Worm (Caenorhabditis elegans) whole organism, young adult: ENCODE data around the gene F36G3.1.

Source experiments
- C06A6.2 ChIP-seq: fragments of 200-800 bp; sonication (Bioruptor generic); conservative IDR thresholded peaks from 2 replicates; pipeline ENCODE4 v1.3.6; 2022; ENCODE audit warnings: missing genetic modification characterization, missing compliant biosample characterization
- F10E7.11 ChIP-seq: sonication (generic microtip); optimal IDR thresholded peaks from 2 replicates; lab custom pipeline; 2017; ENCODE audit warnings: mild to moderate bottlenecking, missing genetic modification characterization, moderate library complexity, missing compliant biosample characterization
- F23B12.7 ChIP-seq: sonication (generic microtip); optimal IDR thresholded peaks from 2 replicates; lab custom pipeline; 2017; ENCODE audit warnings: missing genetic modification characterization, mild to moderate bottlenecking, missing compliant biosample characterization, antibody characterized with exemption, moderate library complexity; ENCODE audit not compliant: insufficient read depth
- F33H1.4 ChIP-seq: fragments of 200-800 bp; sonication (Bioruptor generic); IDR thresholded peaks from 2 replicates; pipeline ENCODE4 v1.3.6; 2022; ENCODE audit warnings: missing genetic modification reagents, missing genetic modification characterization, missing compliant biosample characterization
- F57C9.4 ChIP-seq: sonication (generic microtip); optimal IDR thresholded peaks from 2 replicates; lab custom pipeline; 2017; ENCODE audit warnings: mild to moderate bottlenecking, missing genetic modification characterization, missing compliant biosample characterization
- K12H6.12 ChIP-seq: fragments of 200-800 bp; sonication (Bioruptor generic); optimal IDR thresholded peaks from 2 replicates; lab custom pipeline; 2018; ENCODE audit warnings: mild to moderate bottlenecking, missing genetic modification characterization, missing compliant biosample characterization
- Y53F4B.3 ChIP-seq: fragments of 200-800 bp; sonication (Bioruptor generic); IDR thresholded peaks from 2 replicates; pipeline ENCODE4 v1.3.6; 2022; ENCODE audit warnings: missing genetic modification reagents, missing genetic modification characterization, missing compliant biosample characterization
- Y56A3A.18 ChIP-seq: fragments of 200-800 bp; sonication (Bioruptor generic); IDR thresholded peaks from 2 replicates; pipeline ENCODE4 v1.3.6; 2022; ENCODE audit warnings: missing genetic modification reagents, missing genetic modification characterization, missing compliant biosample characterization
- Y95B8A.8 ChIP-seq: fragments of 200-800 bp; sonication (Bioruptor generic); IDR thresholded peaks from 2 replicates; pipeline ENCODE4 v1.3.6; 2022; ENCODE audit warnings: missing genetic modification reagents, missing genetic modification characterization, missing compliant biosample characterization
- ZK185.1 ChIP-seq: sonication (generic microtip); optimal IDR thresholded peaks from 2 replicates; lab custom pipeline; 2016; ENCODE audit warnings: mild to moderate bottlenecking, missing genetic modification characterization, missing compliant biosample characterization; ENCODE audit not compliant: poor library complexity, severe bottlenecking
- akir-1 ChIP-seq: fragments of 200-800 bp; sonication (Bioruptor generic); optimal IDR thresholded peaks from 2 replicates; lab custom pipeline; 2018; ENCODE audit warnings: mild to moderate bottlenecking, missing genetic modification characterization, moderate library complexity, missing compliant biosample characterization
- attf-5 ChIP-seq: fragments of 200-800 bp; sonication (Bioruptor generic); optimal IDR thresholded peaks from 2 replicates; lab custom pipeline; 2018; ENCODE audit warnings: mild to moderate bottlenecking, missing genetic modification characterization, missing compliant biosample characterization
- cebp-1 ChIP-seq, 2 experiments: fragments of 200-800 bp in 1 of 2; sonication (Bioruptor generic) in 1 of 2; sonication (generic microtip) in 1 of 2; IDR thresholded peaks in 1 of 2; optimal IDR thresholded peaks in 1 of 2; 2 replicates each; pipeline versions ENCODE4 v1.3.6 to Lab custom; 2017 to 2022; ENCODE audit warnings: missing compliant biosample characterization in 2 of 2, missing genetic modification characterization in 2 of 2, mild to moderate bottlenecking in 1 of 2, missing genetic modification reagents in 1 of 2, moderate library complexity in 1 of 2
- ceh-40 ChIP-seq: fragments of 200-800 bp; sonication (Bioruptor generic); IDR thresholded peaks from 2 replicates; pipeline ENCODE4 v1.3.6; 2022; ENCODE audit warnings: missing genetic modification characterization, missing compliant biosample characterization
- ceh-58 ChIP-seq: fragments of 200-800 bp; sonication (Bioruptor generic); IDR thresholded peaks from 2 replicates; pipeline ENCODE4 v1.3.6; 2022; ENCODE audit warnings: missing genetic modification characterization, missing compliant biosample characterization
- egl-44 ChIP-seq: fragments of 200-800 bp; sonication (Bioruptor generic); IDR thresholded peaks from 2 replicates; pipeline ENCODE4 v1.3.6; 2022; ENCODE audit warnings: missing genetic modification reagents, missing genetic modification characterization, missing compliant biosample characterization
- hrde-1 ChIP-seq: sonication (generic microtip); optimal IDR thresholded peaks from 2 replicates; lab custom pipeline; 2016; ENCODE audit warnings: missing genetic modification characterization, mild to moderate bottlenecking, missing compliant biosample characterization, moderate library complexity, missing genotype, missing genetic modification reagents, borderline replicate concordance
- let-607 ChIP-seq, 2 experiments: fragments of 200-800 bp in 1 of 2; sonication (Bioruptor generic) in 1 of 2; sonication (generic microtip) in 1 of 2; optimal IDR thresholded peaks; 2 replicates each; lab custom pipeline; 2016 to 2018; ENCODE audit warnings: mild to moderate bottlenecking in 2 of 2, missing compliant biosample characterization in 2 of 2, missing genetic modification characterization in 2 of 2, moderate library complexity in 2 of 2, missing genotype in 1 of 2
- lin-35 ChIP-seq, 3 experiments: fragments of 150-350 bp in 2 of 3; sonication (generic microtip) in 1 of 3; optimal IDR thresholded peaks; 2 replicates each; lab custom pipeline; 2014 to 2018; ENCODE audit warnings: missing biosample characterization in 3 of 3, missing genetic modification characterization in 3 of 3, missing genetic modification reagents in 3 of 3
- lsl-1 ChIP-seq: fragments of 200-800 bp; sonication (Bioruptor generic); optimal IDR thresholded peaks from 2 replicates; lab custom pipeline; 2018; ENCODE audit warnings: mild to moderate bottlenecking, missing genetic modification characterization, moderate library complexity, missing compliant biosample characterization
- madf-6 ChIP-seq: fragments of 200-800 bp; sonication (Bioruptor generic); IDR thresholded peaks from 2 replicates; pipeline ENCODE4 v1.3.6; 2022; ENCODE audit warnings: missing genetic modification reagents, missing genetic modification characterization, missing compliant biosample characterization
- madf-8 ChIP-seq: fragments of 200-800 bp; sonication (Bioruptor generic); conservative IDR thresholded peaks from 2 replicates; pipeline ENCODE4 v1.3.6; 2022; ENCODE audit warnings: missing genetic modification reagents, missing genetic modification characterization, missing compliant biosample characterization
- mcd-1 ChIP-seq: fragments of 200-800 bp; sonication (Bioruptor generic); IDR thresholded peaks from 2 replicates; pipeline ENCODE4 v1.3.6; 2022; ENCODE audit warnings: missing genetic modification reagents, missing genetic modification characterization, missing compliant biosample characterization
- mel-28 ChIP-seq: sonication (generic microtip); optimal IDR thresholded peaks from 2 replicates; lab custom pipeline; 2016; ENCODE audit warnings: borderline replicate concordance, mild to moderate bottlenecking, missing genetic modification characterization, missing compliant biosample characterization
- nfya-1 ChIP-seq: sonication (generic microtip); optimal IDR thresholded peaks from 2 replicates; lab custom pipeline; 2017; ENCODE audit warnings: antibody characterized with exemption, missing compliant biosample characterization, missing genetic modification characterization, borderline replicate concordance; ENCODE audit not compliant: insufficient read depth
- nhr-80 ChIP-seq: sonication (generic microtip); optimal IDR thresholded peaks from 2 replicates; lab custom pipeline; 2016; ENCODE audit warnings: missing genetic modification characterization, missing compliant biosample characterization
- rcor-1 ChIP-seq: fragments of 200-800 bp; sonication (Bioruptor generic); IDR thresholded peaks from 2 replicates; pipeline ENCODE4 v1.3.6; 2022; ENCODE audit warnings: missing genetic modification reagents, missing genetic modification characterization, missing compliant biosample characterization
- rec-8 ChIP-seq, 2 experiments: sonication (generic microtip); optimal IDR thresholded peaks; 2 replicates each; lab custom pipeline; 2016; ENCODE audit warnings: mild to moderate bottlenecking in 2 of 2, missing genetic modification characterization in 2 of 2, missing genetic modification reagents in 2 of 2, missing genotype in 2 of 2, missing biosample characterization in 1 of 2, missing compliant biosample characterization in 1 of 2, moderate library complexity in 1 of 2
- rpc-1 ChIP-seq, 2 experiments: fragments of 150-350 bp in 1 of 2; sonication (generic microtip) in 1 of 2; optimal IDR thresholded peaks; 2 replicates each; lab custom pipeline; 2014 to 2018; ENCODE audit warnings: missing biosample characterization in 1 of 2, missing genetic modification characterization in 1 of 2, missing genetic modification reagents in 1 of 2, missing genotype in 1 of 2
- snpc-3.4 ChIP-seq: sonication (generic microtip); optimal IDR thresholded peaks from 2 replicates; lab custom pipeline; 2017; ENCODE audit warnings: missing genetic modification characterization, mild to moderate bottlenecking, missing compliant biosample characterization, antibody characterized with exemption, moderate library complexity, missing genotype, missing genetic modification reagents
- somi-1 ChIP-seq: fragments of 200-800 bp; sonication (Bioruptor generic); optimal IDR thresholded peaks from 2 replicates; lab custom pipeline; 2018; ENCODE audit warnings: mild to moderate bottlenecking, missing genetic modification characterization, missing compliant biosample characterization
- zim-3 ChIP-seq: sonication (generic microtip); optimal IDR thresholded peaks from 2 replicates; lab custom pipeline; 2017; ENCODE audit warnings: mild to moderate bottlenecking, missing genetic modification characterization, moderate library complexity, missing compliant biosample characterization
- ztf-25 ChIP-seq: fragments of 200-800 bp; sonication (Bioruptor generic); IDR thresholded peaks from 2 replicates; pipeline ENCODE4 v1.3.6; 2022; ENCODE audit warnings: missing genetic modification reagents, missing genetic modification characterization, missing compliant biosample characterization
- ztf-28 ChIP-seq: fragments of 200-800 bp; sonication (Bioruptor generic); IDR thresholded peaks from 2 replicates; pipeline ENCODE4 v1.3.6; 2022; ENCODE audit warnings: missing genetic modification reagents, missing genetic modification characterization, missing compliant biosample characterization

F36G3.1 gene

ce11 chrX:9785865-9786264 lies 3.1 kb downstream of the F36G3.1 start:
- TF ChIP-seq egl-44 (no peak), ceh-58 (GFP tag; lab: Robert Waterston, UW) (no peak), nfya-1 (no peak), F10E7.11 (no peak), mel-28 (no peak), madf-6 (GFP tag; lab: Robert Waterston, UW) (no peak), lin-35 (GFP tag; optimal IDR thresholded peaks at IDR 0.05; lab: Kevin White, UChicago) (no peak), Y95B8A.8 (GFP tag; lab: Robert Waterston, UW) (no peak)
- TF ChIP-seq, all 124 proteins: peak for 0

ce11 chrX:9782389-9782939 lies 6.5 kb downstream of the F36G3.1 start:
- no peak for TF ChIP-seq F23B12.7 (tag; lab: Kevin White, UChicago)
- peak; percentile 55 for TF ChIP-seq nhr-80 (tag; lab: Kevin White, UChicago)
- TF ChIP-seq let-607 (tag; optimal IDR thresholded peaks at IDR 0.05; lab: Kevin White, UChicago) = no peak

- TF ChIP-seq lsl-1 (no peak), rec-8 (tag; optimal IDR thresholded peaks at IDR 0.05; lab: Kevin White, UChicago) (no peak), F33H1.4 (GFP tag; lab: Robert Waterston, UW) (no peak), snpc-3.4 (tag; lab: Kevin White, UChicago) (no peak), ceh-40 (GFP tag; lab: Robert Waterston, UW) (no peak), madf-8 (GFP tag; lab: Robert Waterston, UW) (no peak), rpc-1 (optimal IDR thresholded peaks at IDR 0.05; lab: Kevin White, UChicago) (no peak), rpc-1 (tag; optimal IDR thresholded peaks at IDR 0.05; lab: Kevin White, UChicago) (no peak), K12H6.12 (tag; lab: Kevin White, UChicago) (no peak), F57C9.4 (tag; lab: Kevin White, UChicago) (no peak), rcor-1 (no peak), somi-1 (GFP tag; lab: Kevin White, UChicago) (no peak), ztf-25 (GFP tag; lab: Robert Waterston, UW) (no peak)
- TF ChIP-seq, all 124 proteins: peak for 0
Observed at ce11 chrX:9777481-9777880, 11.5 kb downstream of the F36G3.1 start, which contains the start of gene T09B9.5. Gene T09B9.5 (plus strand): TSS chrX:9777781.

ce11 chrX:9774323-9774722 lies 14.7 kb downstream of the F36G3.1 start, which contains the start of gene T09B9.4:
Gene T09B9.4 (minus strand): TSS chrX:9774352.
- TF ChIP-seq mcd-1 (GFP tag; lab: Robert Waterston, UW) (peak; percentile 87), Y56A3A.18 (GFP tag; lab: Robert Waterston, UW) (no peak), nhr-80 (tag; lab: Kevin White, UChicago) (peak; percentile 80)

DNA sequence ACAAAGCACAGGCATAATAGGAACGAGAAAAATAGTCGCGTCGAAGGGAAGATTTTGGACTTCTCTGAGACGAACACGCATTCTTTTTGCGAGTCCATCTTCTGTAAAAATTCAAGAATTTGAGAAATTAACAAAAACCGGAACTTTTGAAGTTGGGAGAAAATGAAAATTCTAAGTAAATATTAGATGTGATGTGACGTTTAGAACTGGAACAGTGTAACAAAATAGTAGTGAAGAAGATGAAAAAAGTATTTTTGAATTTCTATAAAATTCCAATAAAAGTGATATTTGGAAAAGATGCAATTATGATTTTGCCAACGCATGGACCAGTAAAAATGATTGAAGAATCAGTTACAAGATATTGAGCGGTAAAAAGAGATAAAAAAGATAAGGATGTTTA lies 24.2 kb downstream of the F36G3.1 start, which contains the start of gene slc-17.9:
Gene slc-17.9 (minus strand): TSS at position 101 of the 400 bp plus-strand sequence.
- no peak for TF ChIP-seq hrde-1 (tag; lab: Kevin White, UChicago)
- no peak for TF ChIP-seq Y95B8A.8 (GFP tag; lab: Robert Waterston, UW)
- no peak for TF ChIP-seq C06A6.2 (GFP tag; lab: Robert Waterston, UW)
- TF ChIP-seq lsl-1 = no peak
- no peak for TF ChIP-seq ZK185.1 (tag; lab: Kevin White, UChicago)
- TF ChIP-seq zim-3 (tag; lab: Kevin White, UChicago) = no peak
- TF ChIP-seq akir-1 (GFP tag; lab: Kevin White, UChicago) = no peak
- no peak for TF ChIP-seq rpc-1 (optimal IDR thresholded peaks at IDR 0.05; lab: Kevin White, UChicago)
- no peak for TF ChIP-seq rpc-1 (tag; optimal IDR thresholded peaks at IDR 0.05; lab: Kevin White, UChicago)
- TF ChIP-seq cebp-1 (GFP tag; IDR thresholded peaks at IDR 0.05; lab: Robert Waterston, UW) = no peak
- no peak for TF ChIP-seq cebp-1 (tag; optimal IDR thresholded peaks at IDR 0.05; lab: Kevin White, UChicago)
- no peak for TF ChIP-seq attf-5
- no peak for TF ChIP-seq Y53F4B.3 (GFP tag; lab: Robert Waterston, UW)
- no peak for TF ChIP-seq ztf-28 (GFP tag; lab: Robert Waterston, UW)
- TF ChIP-seq somi-1 (GFP tag; lab: Kevin White, UChicago) = no peak
- TF ChIP-seq, all 124 proteins: peak for 0
